Worm (Caenorhabditis elegans): ENCODE measurements around the gene ZK546.4.

DNA sequence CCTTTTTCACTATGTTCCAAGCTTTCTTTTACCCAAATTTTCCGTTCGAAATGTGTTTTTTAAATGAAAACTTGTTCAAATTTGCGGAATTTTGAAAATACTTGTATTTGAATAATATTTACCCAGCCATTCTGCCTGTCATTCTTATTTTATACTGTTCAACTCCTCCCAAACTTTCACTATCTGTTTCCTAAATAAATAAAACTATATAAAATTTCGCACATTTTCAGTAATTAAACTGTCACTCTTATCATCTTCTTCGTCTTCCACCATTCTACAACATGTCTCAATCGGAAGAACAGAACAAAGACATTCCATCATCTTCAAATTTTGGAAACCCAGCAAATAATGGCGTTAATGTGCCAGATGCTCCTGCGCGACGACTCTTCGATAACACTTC lies 33.1 kb upstream of the ZK546.4 start, which contains the start of gene btbd-10:
- TF ChIP-seq lin-13 (GFP tag; optimal IDR thresholded peaks at IDR 0.05) (no peak), ceh-82 (tag; optimal IDR thresholded peaks at IDR 0.05) (no peak), nhr-237 (tag; optimal IDR thresholded peaks at IDR 0.05) (no peak), snpc-4 (tag; optimal IDR thresholded peaks at IDR 0.05) (no peak)
